Worm (Caenorhabditis elegans): Measurements from ENCODE around the gene F58B4.7.

- TF ChIP-seq cog-1 (tag; optimal IDR thresholded peaks at IDR 0.05) = no peak
- no peak for TF ChIP-seq flt-1 (GFP tag; IDR thresholded peaks at IDR 0.05)
- no peak for TF ChIP-seq ztf-29 (GFP tag; IDR thresholded peaks at IDR 0.05)
- TF ChIP-seq klf-2 (GFP tag; conservative IDR thresholded peaks at IDR 0.05) = no peak
- TF ChIP-seq T22C8.4 (GFP tag; IDR thresholded peaks at IDR 0.05) = no peak
- TF ChIP-seq ref-1 (GFP tag; conservative IDR thresholded peaks at IDR 0.05) = no peak
- no peak for TF ChIP-seq tab-1 (GFP tag; IDR thresholded peaks at IDR 0.05)
These were observed 18.0 kb upstream of the F58B4.7 start, which contains the start of gene F17C11.26 for ce11 chrV:10941150-10941549.
